Worm (Caenorhabditis elegans): Measurements from ENCODE around the gene C29G2.3.

DNA sequence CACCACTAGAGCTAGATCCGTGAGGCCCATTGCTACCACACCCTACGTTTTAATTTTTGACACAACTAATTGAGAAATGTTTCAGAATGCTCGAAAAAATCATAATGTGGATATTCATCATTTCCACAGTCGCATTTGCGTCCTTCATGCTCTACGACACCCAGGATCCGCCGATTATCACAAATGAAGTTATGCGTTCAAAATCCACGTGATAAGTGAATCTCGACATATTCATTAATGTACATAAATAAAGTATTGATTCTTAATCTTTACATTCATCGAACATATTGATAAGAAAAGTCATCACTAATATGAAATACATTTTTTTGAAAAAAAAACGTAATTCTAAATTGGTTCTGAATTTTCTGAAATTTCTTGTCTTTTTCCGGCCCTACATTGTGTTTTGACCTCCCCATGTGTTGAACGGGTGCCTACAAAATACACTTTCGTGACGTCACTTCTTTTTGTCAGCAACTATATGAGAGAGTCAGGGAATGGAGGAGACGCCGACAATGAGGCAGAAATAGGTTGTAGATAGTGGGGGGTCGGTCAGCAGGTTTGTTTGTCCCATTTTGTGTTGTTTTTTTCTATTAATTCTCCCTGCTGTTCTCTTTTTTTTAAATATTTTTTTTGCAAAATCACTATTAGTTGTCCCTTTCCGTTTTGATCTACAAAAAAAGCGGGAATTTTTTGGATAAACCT is 34.4 kb downstream of the C29G2.3 start, which contains the start of gene F53E10.1:
- TF ChIP-seq him-1 (tag; optimal IDR thresholded peaks at IDR 0.05) (no peak), dao-5 (tag; optimal IDR thresholded peaks at IDR 0.05) (no peak)
